Fruit fly (Drosophila melanogaster): ENCODE data around the gene Ir7f.

Ir7f gene

DNA sequence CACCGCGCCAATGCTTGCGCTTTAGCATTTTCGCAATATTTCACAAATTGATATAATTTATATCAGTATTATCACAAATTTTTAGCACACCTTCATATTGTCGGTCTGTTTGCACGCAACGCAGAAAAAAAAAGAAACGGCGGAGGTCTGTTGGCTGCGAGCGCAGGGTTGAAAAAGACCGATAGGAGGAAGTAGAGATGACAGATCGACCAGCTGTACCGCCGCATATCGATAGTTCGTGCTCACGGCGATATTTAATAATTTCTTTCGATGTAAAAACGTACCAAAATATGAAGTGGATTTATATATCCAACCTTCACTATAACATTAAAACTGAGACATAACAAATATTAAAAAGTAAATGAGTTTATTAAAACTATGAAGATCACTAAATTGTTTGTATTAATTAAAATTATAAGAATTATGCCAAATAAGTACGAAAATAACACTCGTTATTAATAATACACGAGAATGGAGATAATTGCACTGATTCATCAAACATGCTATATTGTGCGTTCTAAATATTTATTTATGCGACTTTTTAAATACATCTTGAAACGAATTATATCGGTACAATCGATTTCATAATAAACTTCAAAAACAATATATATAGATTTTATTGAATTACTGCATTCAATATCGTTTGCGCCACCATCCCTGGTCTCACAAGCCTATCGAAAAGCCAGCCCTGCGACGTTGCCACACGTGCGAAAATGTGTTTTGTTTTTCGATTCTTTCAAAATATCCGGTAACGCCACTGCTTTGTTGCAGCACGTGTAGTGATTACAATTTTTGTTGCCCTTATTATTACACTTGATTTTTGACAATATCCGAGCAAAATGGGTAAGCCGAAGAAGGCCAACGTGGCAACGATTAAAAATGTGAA, 17.6 kb upstream of the Ir7f start, which contains the start of the genes RpS6 and bys:
Gene RpS6, minus strand, starts transcription at position 179 of the 886 bp plus-strand sequence.
Gene bys, plus strand, starts transcription at position 728 of the 886 bp plus-strand sequence.
- TF ChIP-seq CG17612 (GFP tag; IDR thresholded peaks at IDR 0.05) (no peak), MTF-1 (GFP tag; optimal IDR thresholded peaks at IDR 0.05; ENCODE audit: borderline replicate concordance) (peak; percentile 85), CG7987 (GFP tag; optimal IDR thresholded peaks at IDR 0.05) (peak; percentile 76), repo (GFP tag; optimal IDR thresholded peaks at IDR 0.05) (no peak), CG9727 (GFP tag; optimal IDR thresholded peaks at IDR 0.05) (peak; percentile 74), CG14710 (tag; optimal IDR thresholded peaks at IDR 0.05) (peak; percentile 65), CG5245 (GFP tag; optimal IDR thresholded peaks at IDR 0.05) (peak; percentile 19), ken (GFP tag; IDR thresholded peaks at IDR 0.05) (peak; percentile 42; the same call in 1 of the 3 replicates), Nf-YB (GFP tag; optimal IDR thresholded peaks at IDR 0.05) (peak; percentile 3), Hr78 (GFP tag; optimal IDR thresholded peaks at IDR 0.05) (no peak), CG13424 (tag; optimal IDR thresholded peaks at IDR 0.05) (peak; percentile 11), Hr51 (GFP tag; optimal IDR thresholded peaks at IDR 0.05) (no peak), CG12155 (GFP tag; optimal IDR thresholded peaks at IDR 0.05) (peak; percentile 16), CG9609 (GFP tag; optimal IDR thresholded peaks at IDR 0.05) (no peak), eyg (GFP tag; optimal IDR thresholded peaks at IDR 0.05) (peak; percentile 6), CG1647 (GFP tag; optimal IDR thresholded peaks at IDR 0.05) (no peak), row (GFP tag; IDR thresholded peaks at IDR 0.05) (peak; percentile 81), pan (optimal IDR thresholded peaks at IDR 0.05) (no peak), pan (GFP tag; optimal IDR thresholded peaks at IDR 0.05 in 1 of 2, IDR thresholded peaks at IDR 0.05 in 1 of 2) (peak in 1 of 2 experiments; percentile 65), CG7963 (GFP tag; IDR thresholded peaks at IDR 0.05; ENCODE audit: partially characterized antibody) (peak; percentile 86), CG1792 (GFP tag; optimal IDR thresholded peaks at IDR 0.05) (no peak), Awh (GFP tag; IDR thresholded peaks at IDR 0.05) (peak; percentile 43; the same call in 1 of the 2 replicates), CG2116 (GFP tag; optimal IDR thresholded peaks at IDR 0.05) (peak; percentile 91), TFAM (GFP tag; optimal IDR thresholded peaks at IDR 0.05) (no peak), D (optimal IDR thresholded peaks at IDR 0.05) (no peak), D (GFP tag; optimal IDR thresholded peaks at IDR 0.05) (peak; percentile 10), rib (GFP tag; IDR thresholded peaks at IDR 0.05) (peak; percentile 60; the same call in 1 of the 2 replicates), dmrt99B (tag; optimal IDR thresholded peaks at IDR 0.05) (peak; percentile 19), CG12299 (tag; optimal IDR thresholded peaks at IDR 0.05) (no peak), BEAF-32 (GFP tag; optimal IDR thresholded peaks at IDR 0.05) (peak; percentile 87), Fer3 (tag; optimal IDR thresholded peaks at IDR 0.05) (peak; percentile 57), Xbp1 (GFP tag; optimal IDR thresholded peaks at IDR 0.05) (peak; percentile 54), ro (GFP tag; IDR thresholded peaks at IDR 0.05) (no peak; the same call in 1 of the 2 replicates), mirr (GFP tag; optimal IDR thresholded peaks at IDR 0.05) (peak; percentile 31), CG6813 (GFP tag; optimal IDR thresholded peaks at IDR 0.05) (peak; percentile 51), CG4854 (GFP tag; optimal IDR thresholded peaks at IDR 0.05) (no peak), slbo (GFP tag; IDR thresholded peaks at IDR 0.05) (peak; percentile 81), Chrac-16 (GFP tag; optimal IDR thresholded peaks at IDR 0.05) (peak; percentile 48), CG7372 (GFP tag; IDR thresholded peaks at IDR 0.05) (no peak), Abd-B (GFP tag; optimal IDR thresholded peaks at IDR 0.05) (peak; percentile 13), ham (GFP tag; IDR thresholded peaks at IDR 0.05) (no peak), danr (GFP tag; IDR thresholded peaks at IDR 0.05) (no peak), klu (GFP tag; IDR thresholded peaks at IDR 0.05) (no peak), Taf1 (GFP tag; IDR thresholded peaks at IDR 0.05) (no peak; the same call in 1 of the 2 replicates), NfI (GFP tag; optimal IDR thresholded peaks at IDR 0.05) (peak; percentile 72), CG10462 (GFP tag; optimal IDR thresholded peaks at IDR 0.05) (no peak), CG10209 (GFP tag; optimal IDR thresholded peaks at IDR 0.05) (peak; percentile 43), CG12391 (tag; optimal IDR thresholded peaks at IDR 0.05) (peak; percentile 59)
